Worm (Caenorhabditis elegans) whole organism, L4/young adult: ENCODE results near the gene fipr-5.

Experiments
- W03F9.2 ChIP-seq: fragments of 150-350 bp; optimal IDR thresholded peaks from 2 replicates; lab custom pipeline; 2014; ENCODE audit warnings: missing biosample characterization, missing genetic modification characterization
- him-1 ChIP-seq: sonication (generic microtip); optimal IDR thresholded peaks from 2 replicates; lab custom pipeline; 2016; ENCODE audit warnings: missing genotype, missing genetic modification reagents, missing genetic modification characterization, missing compliant biosample characterization

DNA sequence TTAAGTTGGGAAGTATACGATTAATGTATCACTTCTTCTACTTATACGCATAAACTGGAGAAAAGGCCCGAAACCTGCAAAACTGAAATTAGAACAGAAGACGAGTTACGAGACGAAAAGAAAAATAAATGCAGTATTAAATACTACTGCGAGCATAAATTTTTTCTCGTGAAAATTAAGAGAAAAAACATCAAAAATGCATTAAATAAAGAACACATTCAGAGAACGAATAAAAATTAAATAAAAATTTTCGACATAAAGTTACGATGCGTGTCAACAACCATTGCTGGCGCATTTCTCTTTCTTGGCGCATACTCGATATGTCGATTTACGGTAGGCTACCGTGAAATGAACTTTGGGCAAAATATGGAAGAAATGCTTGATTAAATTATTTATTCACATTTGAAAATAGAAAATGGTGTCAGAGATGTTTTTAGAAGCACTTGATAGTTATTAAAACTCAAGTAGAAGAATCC is 16.3 kb downstream of the fipr-5 start, which contains the start of the genes ZK856.19 and ZK856.11:
- TF ChIP-seq him-1 (tag; lab: Kevin White, UChicago) (no peak), W03F9.2 (tag; lab: Kevin White, UChicago) (peak; percentile 58)
